Worm (Caenorhabditis elegans) whole organism, early embryonic: ENCODE results near the gene rpt-4.

Experiments
- B0310.2 ChIP-seq: sonication (generic microtip); optimal IDR thresholded peaks from 2 replicates; lab custom pipeline; 2016; ENCODE audit warnings: mild to moderate bottlenecking, missing genetic modification characterization, missing compliant biosample characterization
- F13C5.2 ChIP-seq: sonication (generic microtip); optimal IDR thresholded peaks from 2 replicates; lab custom pipeline; 2017; ENCODE audit warnings: mild to moderate bottlenecking, missing genetic modification characterization, inconsistent platforms, missing compliant biosample characterization
- aly-1 ChIP-seq: sonication (generic microtip); optimal IDR thresholded peaks from 2 replicates; lab custom pipeline; 2016; ENCODE audit warnings: missing genetic modification characterization, missing compliant biosample characterization
- ama-1 ChIP-seq: fragments of 150-350 bp; optimal IDR thresholded peaks from 2 replicates; lab custom pipeline; 2014
- ceh-13 ChIP-seq: fragments of 200-800 bp; sonication (Bioruptor generic); optimal IDR thresholded peaks from 2 replicates; lab custom pipeline; 2018; ENCODE audit warnings: mild to moderate bottlenecking, missing genetic modification characterization, missing compliant biosample characterization
- ceh-36 ChIP-seq: sonication (generic microtip); optimal IDR thresholded peaks from 2 replicates; lab custom pipeline; 2016; ENCODE audit warnings: missing genetic modification characterization, inconsistent platforms, missing compliant biosample characterization
- ets-7 ChIP-seq: sonication (generic microtip); optimal IDR thresholded peaks from 2 replicates; lab custom pipeline; 2016; ENCODE audit warnings: missing genotype, missing genetic modification characterization, missing compliant biosample characterization
- flt-1 ChIP-seq: fragments of 200-800 bp; sonication (Bioruptor generic); IDR thresholded peaks from 2 replicates; pipeline ENCODE4 v1.3.6; 2022; ENCODE audit warnings: missing genetic modification characterization, missing compliant biosample characterization
- hmbx-1 ChIP-seq: sonication (generic microtip); optimal IDR thresholded peaks from 2 replicates; lab custom pipeline; 2016; ENCODE audit warnings: mild to moderate bottlenecking, missing genetic modification characterization, missing compliant biosample characterization
- hmg-4 ChIP-seq: fragments of 200-800 bp; sonication (Bioruptor generic); optimal IDR thresholded peaks from 2 replicates; lab custom pipeline; 2018; ENCODE audit warnings: mild to moderate bottlenecking, missing genetic modification characterization, missing compliant biosample characterization
- hnd-1 ChIP-seq: sonication (generic microtip); optimal IDR thresholded peaks from 2 replicates; lab custom pipeline; 2016; ENCODE audit warnings: missing genetic modification characterization, missing compliant biosample characterization
- pes-1 ChIP-seq: fragments of 200-800 bp; sonication (Bioruptor generic); IDR thresholded peaks from 2 replicates; pipeline ENCODE4 v1.3.6; 2022; ENCODE audit warnings: missing genetic modification reagents, missing genetic modification characterization, missing compliant biosample characterization
- scrt-1 ChIP-seq: fragments of 200-800 bp; sonication (Bioruptor generic); IDR thresholded peaks from 2 replicates; pipeline ENCODE4 v1.3.6; 2022; ENCODE audit warnings: missing genetic modification characterization, missing compliant biosample characterization
- sea-1 ChIP-seq: fragments of 200-800 bp; sonication (Bioruptor generic); conservative IDR thresholded peaks from 2 replicates; pipeline ENCODE4 v1.3.6; 2022; ENCODE audit warnings: missing genetic modification characterization, missing compliant biosample characterization
- tbx-11 ChIP-seq: fragments of 200-800 bp; sonication (Bioruptor generic); IDR thresholded peaks from 2 replicates; pipeline ENCODE4 v1.3.6; 2022; ENCODE audit warnings: missing genetic modification characterization, missing compliant biosample characterization
- tbx-37 ChIP-seq: fragments of 200-800 bp; sonication (Bioruptor generic); conservative IDR thresholded peaks from 2 replicates; pipeline ENCODE4 v1.3.6; 2022; ENCODE audit warnings: missing genetic modification reagents, missing genetic modification characterization, missing compliant biosample characterization
- tra-4 ChIP-seq: sonication (generic microtip); optimal IDR thresholded peaks from 2 replicates; lab custom pipeline; 2017; ENCODE audit warnings: missing genetic modification characterization, missing compliant biosample characterization

The rpt-4 gene

ce11 chrII:46116-46515 is at the start of gene rpt-4:
Gene rpt-4 (minus strand): TSS chrII:46216.
- TF ChIP-seq hmbx-1 (tag; lab: Kevin White, UChicago) (no peak), aly-1 (tag; lab: Kevin White, UChicago) (no peak), ama-1 (no peak), tbx-37 (GFP tag; lab: Robert Waterston, UW) (no peak), ceh-36 (no peak), tbx-11 (GFP tag; lab: Robert Waterston, UW) (no peak), ceh-13 (GFP tag; lab: Kevin White, UChicago) (no peak), pes-1 (GFP tag; lab: Robert Waterston, UW) (no peak), flt-1 (GFP tag; lab: Robert Waterston, UW) (no peak), ets-7 (tag; lab: Kevin White, UChicago) (no peak), hnd-1 (tag; lab: Kevin White, UChicago) (no peak), B0310.2 (tag; lab: Kevin White, UChicago) (no peak), tra-4 (no peak), F13C5.2 (tag; lab: Kevin White, UChicago) (no peak), sea-1 (GFP tag; lab: Robert Waterston, UW) (no peak), hmg-4 (GFP tag; lab: Kevin White, UChicago) (no peak), scrt-1 (GFP tag; lab: Robert Waterston, UW) (no peak)

ce11 chrII:95177-95576 is 49.2 kb upstream of the rpt-4 start, which contains the start of gene C50D2.7:
Gene C50D2.7 (minus strand): TSS chrII:95277.
- TF ChIP-seq tbx-11 (GFP tag; lab: Robert Waterston, UW), result no peak
- TF ChIP-seq ama-1, result no peak
- no peak for TF ChIP-seq flt-1 (GFP tag; lab: Robert Waterston, UW)
- no peak for TF ChIP-seq hmbx-1 (tag; lab: Kevin White, UChicago)
- no peak for TF ChIP-seq aly-1 (tag; lab: Kevin White, UChicago)
- TF ChIP-seq pes-1 (GFP tag; lab: Robert Waterston, UW), result no peak
- TF ChIP-seq hnd-1 (tag; lab: Kevin White, UChicago), result no peak
- TF ChIP-seq tbx-37 (GFP tag; lab: Robert Waterston, UW), result no peak
- no peak for TF ChIP-seq ceh-13 (GFP tag; lab: Kevin White, UChicago)
- no peak for TF ChIP-seq scrt-1 (GFP tag; lab: Robert Waterston, UW)
- no peak for TF ChIP-seq ceh-36
- TF ChIP-seq ets-7 (tag; lab: Kevin White, UChicago), result no peak
- no peak for TF ChIP-seq tra-4
- no peak for TF ChIP-seq F13C5.2 (tag; lab: Kevin White, UChicago)

ce11 chrII:91419-91818 is 45.4 kb upstream of the rpt-4 start, which contains the start of gene mcat-1:
Gene mcat-1 (minus strand): TSS chrII:91519.
- TF ChIP-seq hmg-4 (GFP tag; lab: Kevin White, UChicago) (no peak), B0310.2 (tag; lab: Kevin White, UChicago) (no peak), ets-7 (tag; lab: Kevin White, UChicago) (no peak), pes-1 (GFP tag; lab: Robert Waterston, UW) (no peak), tbx-37 (GFP tag; lab: Robert Waterston, UW) (no peak), hnd-1 (tag; lab: Kevin White, UChicago) (no peak), tbx-11 (GFP tag; lab: Robert Waterston, UW) (no peak), aly-1 (tag; lab: Kevin White, UChicago) (no peak), F13C5.2 (tag; lab: Kevin White, UChicago) (no peak), ceh-36 (no peak), tra-4 (no peak), sea-1 (GFP tag; lab: Robert Waterston, UW) (no peak), flt-1 (GFP tag; lab: Robert Waterston, UW) (no peak), hmbx-1 (tag; lab: Kevin White, UChicago) (no peak), ama-1 (no peak), scrt-1 (GFP tag; lab: Robert Waterston, UW) (no peak), ceh-13 (GFP tag; lab: Kevin White, UChicago) (no peak)

ce11 chrII:87937-88336 is 41.9 kb upstream of the rpt-4 start:
- TF ChIP-seq tbx-11 (GFP tag; lab: Robert Waterston, UW), result no peak

- TF ChIP-seq hmbx-1 (tag; lab: Kevin White, UChicago), result no peak
- TF ChIP-seq tra-4, result no peak
- no peak for TF ChIP-seq hmg-4 (GFP tag; lab: Kevin White, UChicago)
- no peak for TF ChIP-seq flt-1 (GFP tag; lab: Robert Waterston, UW)
- no peak for TF ChIP-seq scrt-1 (GFP tag; lab: Robert Waterston, UW)
Observed at ce11 chrII:86794-87193, 40.8 kb upstream of the rpt-4 start.

- TF ChIP-seq ceh-13 (GFP tag; lab: Kevin White, UChicago) (no peak), pes-1 (GFP tag; lab: Robert Waterston, UW) (no peak), scrt-1 (GFP tag; lab: Robert Waterston, UW) (no peak), tra-4 (no peak), sea-1 (GFP tag; lab: Robert Waterston, UW) (no peak), hnd-1 (tag; lab: Kevin White, UChicago) (no peak), ama-1 (no peak), tbx-37 (GFP tag; lab: Robert Waterston, UW) (no peak), ets-7 (tag; lab: Kevin White, UChicago) (no peak), ceh-36 (no peak), F13C5.2 (tag; lab: Kevin White, UChicago) (no peak), tbx-11 (GFP tag; lab: Robert Waterston, UW) (no peak)
Observed at ce11 chrII:84134-84533, 38.1 kb upstream of the rpt-4 start, which contains the start of gene C50D2.6. Gene C50D2.6 (plus strand): TSS chrII:84434.

- TF ChIP-seq sea-1 (GFP tag; lab: Robert Waterston, UW) (no peak), pes-1 (GFP tag; lab: Robert Waterston, UW) (no peak), ama-1 (no peak), hmbx-1 (tag; lab: Kevin White, UChicago) (no peak)
Observed at ce11 chrII:79166-79565, 33.1 kb upstream of the rpt-4 start, which contains the start of gene C23H3.9. Gene C23H3.9 (minus strand): TSS chrII:79266.
